Fruit fly (Drosophila melanogaster) whole organism, embryonic: ENCODE results near the gene Ir93a.
A peak's percentile ranks its signal among the peaks of the same experiment; 100 is the strongest.

ENCODE experiments used
- CG8089 ChIP-seq: fragments of 200-800 bp; sonication (Bioruptor generic); optimal IDR thresholded peaks from 3 replicates; lab custom pipeline; 2016; ENCODE audit warnings: missing biosample characterization, missing genetic modification characterization
- Mes4 ChIP-seq: fragments of 200-800 bp; sonication (Bioruptor generic); optimal IDR thresholded peaks from 2 replicates; lab custom pipeline; 2016; ENCODE audit warnings: missing biosample characterization, missing genetic modification characterization
- Ptx1 ChIP-seq: fragments of 200-800 bp; sonication (Bioruptor generic); IDR thresholded peaks from 2 replicates; pipeline ENCODE4 v1.3.6; 2022; ENCODE audit warnings: missing biosample characterization, missing genetic modification characterization
- kni ChIP-seq: fragments of 200-800 bp; sonication (Bioruptor generic); optimal IDR thresholded peaks from 3 replicates; lab custom pipeline; 2017; ENCODE audit warnings: mild to moderate bottlenecking, missing biosample characterization, missing genetic modification reagents, missing genetic modification characterization
- phol ChIP-seq: fragments of 200-800 bp; sonication (Bioruptor generic); optimal IDR thresholded peaks from 3 replicates; lab custom pipeline; 2018; ENCODE audit warnings: missing biosample characterization, mild to moderate bottlenecking, missing genetic modification characterization, moderate library complexity

- TF ChIP-seq Ptx1 (no peak), CG8089 (GFP tag; lab: Kevin White, UChicago) (no peak), Mes4 (no peak), phol (tag; lab: Kevin White, UChicago) (peak; percentile 48), kni (GFP tag; lab: Kevin White, UChicago) (peak; percentile 77)
Measured at dm6 chr3R:20830153-20830695, 29.5 kb downstream of the Ir93a start, which contains the start of gene Adss.
